Fruit fly (Drosophila melanogaster) whole organism, embryonic: ENCODE measurements around the gene Dok.
A peak's percentile ranks its signal among the peaks of the same experiment; 100 is the strongest.

ENCODE experiments used
- Aef1 ChIP-seq: fragments of 200-800 bp; sonication (Bioruptor generic); IDR thresholded peaks from 3 replicates; pipeline ENCODE4 v1.3.6; 2022; ENCODE audit warnings: missing biosample characterization, missing genetic modification characterization
- Atf6 ChIP-seq: fragments of 200-800 bp; sonication (Bioruptor generic); IDR thresholded peaks from 2 replicates; pipeline ENCODE4 v1.3.6; 2022; ENCODE audit warnings: missing biosample characterization, missing genetic modification characterization
- CG1024 ChIP-seq: fragments of 200-800 bp; sonication (Bioruptor generic); IDR thresholded peaks from 2 replicates; pipeline ENCODE4 v1.3.6; 2022; ENCODE audit warnings: missing biosample characterization, missing genetic modification characterization
- CG11695 ChIP-seq: fragments of 200-800 bp; sonication (Bioruptor generic); IDR thresholded peaks from 3 replicates; pipeline ENCODE4 v1.3.6; 2022; ENCODE audit warnings: missing biosample characterization, missing genetic modification characterization
- CG12659 ChIP-seq: fragments of 200-800 bp; sonication (Bioruptor generic); optimal IDR thresholded peaks from 3 replicates; lab custom pipeline; 2017; ENCODE audit warnings: mild to moderate bottlenecking, missing biosample characterization, missing genetic modification reagents, missing genetic modification characterization
- CG1602 ChIP-seq: fragments of 200-800 bp; sonication (Bioruptor generic); optimal IDR thresholded peaks from 3 replicates; lab custom pipeline; 2016; ENCODE audit warnings: missing biosample characterization, missing genetic modification characterization
- CG17612 ChIP-seq: fragments of 200-800 bp; sonication (Bioruptor generic); IDR thresholded peaks from 2 replicates; pipeline ENCODE4 v1.3.6; 2022; ENCODE audit warnings: missing biosample characterization, missing genetic modification characterization
- CG18764 ChIP-seq: fragments of 200-800 bp; sonication (Bioruptor generic); optimal IDR thresholded peaks from 3 replicates; lab custom pipeline; 2016; ENCODE audit warnings: missing biosample characterization, missing genetic modification characterization
- CG2120 ChIP-seq: fragments of 200-800 bp; sonication (Bioruptor generic); optimal IDR thresholded peaks from 3 replicates; lab custom pipeline; 2016; ENCODE audit warnings: missing biosample characterization, missing genetic modification characterization
- CG2202 ChIP-seq: fragments of 200-800 bp; sonication (Bioruptor generic); optimal IDR thresholded peaks from 2 replicates; lab custom pipeline; 2018; ENCODE audit warnings: missing biosample characterization, mild to moderate bottlenecking, missing genetic modification characterization
- CG2875 ChIP-seq: fragments of 200-800 bp; sonication (Bioruptor generic); optimal IDR thresholded peaks from 2 replicates; lab custom pipeline; 2017; ENCODE audit warnings: missing biosample characterization, mild to moderate bottlenecking, missing genetic modification characterization, missing genetic modification reagents
- CG3995 ChIP-seq: fragments of 200-800 bp; sonication (Bioruptor generic); optimal IDR thresholded peaks from 3 replicates; lab custom pipeline; 2016; ENCODE audit warnings: missing biosample characterization, missing genetic modification characterization
- CG6654 ChIP-seq: fragments of 200-800 bp; sonication (Bioruptor generic); optimal IDR thresholded peaks from 2 replicates; lab custom pipeline; 2017; ENCODE audit warnings: missing biosample characterization, mild to moderate bottlenecking, missing genetic modification characterization
- CG6765 ChIP-seq: fragments of 200-800 bp; sonication (Bioruptor generic); optimal IDR thresholded peaks from 3 replicates; lab custom pipeline; 2017; ENCODE audit warnings: missing biosample characterization, mild to moderate bottlenecking, missing genetic modification characterization
- CG6854 ChIP-seq: fragments of 200-800 bp; sonication (Bioruptor generic); optimal IDR thresholded peaks from 3 replicates; lab custom pipeline; 2017; ENCODE audit warnings: missing biosample characterization, mild to moderate bottlenecking, missing genetic modification characterization
- CG7372 ChIP-seq: fragments of 200-800 bp; sonication (Bioruptor generic); IDR thresholded peaks from 2 replicates; pipeline ENCODE4 v1.3.6; 2022; ENCODE audit warnings: missing biosample characterization, missing genetic modification characterization
- CG7556 ChIP-seq: fragments of 200-800 bp; sonication (Bioruptor generic); optimal IDR thresholded peaks from 2 replicates; lab custom pipeline; 2017; ENCODE audit warnings: missing biosample characterization, mild to moderate bottlenecking, missing genetic modification characterization
- CG7839 ChIP-seq: fragments of 200-800 bp; sonication (Bioruptor generic); optimal IDR thresholded peaks from 3 replicates; lab custom pipeline; 2018; ENCODE audit warnings: missing biosample characterization, mild to moderate bottlenecking, missing genetic modification characterization, moderate library complexity
- CG9817 ChIP-seq: fragments of 200-800 bp; sonication (Bioruptor generic); optimal IDR thresholded peaks from 2 replicates; lab custom pipeline; 2018; ENCODE audit warnings: missing biosample characterization, mild to moderate bottlenecking, missing genetic modification characterization, moderate library complexity
- D19A ChIP-seq: fragments of 200-800 bp; optimal IDR thresholded peaks from 3 replicates; lab custom pipeline; 2019; ENCODE audit warnings: missing biosample characterization, mild to moderate bottlenecking, missing genetic modification characterization, moderate library complexity
- Ets65A ChIP-seq: fragments of 200-800 bp; sonication (Bioruptor generic); peaks from one replicate; lab custom pipeline; 2016; ENCODE audit warnings: missing biosample characterization, missing genetic modification characterization
- Hey ChIP-seq: fragments of 200-800 bp; sonication (Bioruptor generic); optimal IDR thresholded peaks from 3 replicates; lab custom pipeline; 2018; ENCODE audit warnings: missing biosample characterization, mild to moderate bottlenecking, missing genetic modification characterization
- HmgZ ChIP-seq: fragments of 200-800 bp; sonication (Bioruptor generic); optimal IDR thresholded peaks from 2 replicates; lab custom pipeline; 2018; ENCODE audit warnings: missing biosample characterization, mild to moderate bottlenecking, missing genetic modification characterization
- Jarid2 ChIP-seq: fragments of 200-800 bp; sonication (Bioruptor generic); optimal IDR thresholded peaks from 3 replicates; lab custom pipeline; 2017; ENCODE audit warnings: mild to moderate bottlenecking, missing biosample characterization, missing genetic modification reagents, missing genetic modification characterization
- Kr ChIP-seq: fragments of 200-800 bp; sonication (Bioruptor generic); optimal IDR thresholded peaks from 2 replicates; lab custom pipeline; 2017; ENCODE audit warnings: missing biosample characterization, mild to moderate bottlenecking, missing genetic modification characterization
- Mrtf ChIP-seq: fragments of 200-800 bp; sonication (Bioruptor generic); IDR thresholded peaks from 3 replicates; pipeline ENCODE4 v1.3.6; 2022; ENCODE audit warnings: missing biosample characterization, missing genetic modification characterization
- Oli ChIP-seq: fragments of 200-800 bp; sonication (Bioruptor generic); optimal IDR thresholded peaks from 2 replicates; lab custom pipeline; 2018; ENCODE audit warnings: missing biosample characterization, mild to moderate bottlenecking, missing genetic modification characterization, moderate library complexity
- Opbp ChIP-seq: fragments of 200-800 bp; sonication (Bioruptor generic); IDR thresholded peaks from 3 replicates; pipeline ENCODE4 v1.3.6; 2022; ENCODE audit warnings: missing biosample characterization, missing genetic modification characterization; ENCODE audit not compliant: partially characterized antibody
- PHDP ChIP-seq: fragments of 200-800 bp; sonication (Bioruptor generic); optimal IDR thresholded peaks from 3 replicates; lab custom pipeline; 2018; ENCODE audit warnings: missing biosample characterization, mild to moderate bottlenecking, missing genetic modification characterization, moderate library complexity
- Pdp1 ChIP-seq, 2 experiments: fragments of 200-800 bp; sonication (Bioruptor generic); optimal IDR thresholded peaks; 3 replicates each; lab custom pipeline; 2016; ENCODE audit warnings: missing biosample characterization in 2 of 2, missing genetic modification characterization in 2 of 2, mild to moderate bottlenecking in 1 of 2, moderate library complexity in 1 of 2
- Taf1 ChIP-seq: fragments of 200-800 bp; sonication (Bioruptor generic); IDR thresholded peaks from 2 replicates; pipeline ENCODE4 v1.3.6; 2022; ENCODE audit warnings: missing biosample characterization, missing genetic modification characterization
- bab2 ChIP-seq: fragments of 200-800 bp; sonication (Bioruptor generic); optimal IDR thresholded peaks from 2 replicates; lab custom pipeline; 2016; ENCODE audit warnings: missing biosample characterization, missing genetic modification characterization
- bsh ChIP-seq, 2 experiments: fragments of 200-800 bp; sonication (Bioruptor generic); optimal IDR thresholded peaks; 2 replicates each; lab custom pipeline; 2017 to 2018; ENCODE audit warnings: mild to moderate bottlenecking in 2 of 2, missing biosample characterization in 2 of 2, missing genetic modification characterization in 2 of 2, moderate library complexity in 1 of 2
- cad ChIP-seq: fragments of >200 bp; optimal IDR thresholded peaks from 2 replicates; lab custom pipeline; 2017; ENCODE audit warnings: missing biosample characterization, missing genetic modification characterization
- crol ChIP-seq: fragments of 200-800 bp; sonication (Bioruptor generic); IDR thresholded peaks from 2 replicates; pipeline ENCODE4 v1.3.6; 2022; ENCODE audit warnings: missing biosample characterization, missing genetic modification characterization
- disco-r ChIP-seq: fragments of 200-800 bp; sonication (Bioruptor generic); optimal IDR thresholded peaks from 2 replicates; lab custom pipeline; 2016; ENCODE audit warnings: missing biosample characterization, missing genetic modification characterization
- gcm ChIP-seq: fragments of 200-800 bp; sonication (Bioruptor generic); optimal IDR thresholded peaks from 2 replicates; lab custom pipeline; 2019; ENCODE audit warnings: missing biosample characterization, mild to moderate bottlenecking, missing genetic modification characterization, moderate library complexity
- gcm2 ChIP-seq: fragments of 200-800 bp; sonication (Bioruptor generic); optimal IDR thresholded peaks from 2 replicates; lab custom pipeline; 2016; ENCODE audit warnings: missing biosample characterization, missing genetic modification characterization
- hb ChIP-seq: fragments of 200-800 bp; sonication (Bioruptor generic); IDR thresholded peaks from 3 replicates; pipeline ENCODE4 v1.3.6; 2022; ENCODE audit warnings: missing biosample characterization, missing genetic modification characterization; ENCODE audit not compliant: partially characterized antibody
- maf-S ChIP-seq: fragments of 200-800 bp; sonication (Bioruptor generic); optimal IDR thresholded peaks from 2 replicates; lab custom pipeline; 2016; ENCODE audit warnings: missing biosample characterization, missing genetic modification characterization
- org-1 ChIP-seq: fragments of 200-800 bp; sonication (Bioruptor generic); optimal IDR thresholded peaks from 2 replicates; lab custom pipeline; 2017; ENCODE audit warnings: missing biosample characterization, missing genetic modification characterization
- pros ChIP-seq: fragments of 200-800 bp; sonication (Bioruptor generic); optimal IDR thresholded peaks from 3 replicates; lab custom pipeline; 2019; ENCODE audit warnings: missing biosample characterization, mild to moderate bottlenecking, missing genetic modification characterization, moderate library complexity
- pum ChIP-seq: fragments of 200-800 bp; sonication (Bioruptor generic); optimal IDR thresholded peaks from 2 replicates; lab custom pipeline; 2016; ENCODE audit warnings: missing biosample characterization, missing genetic modification characterization
- shn ChIP-seq: fragments of 200-800 bp; sonication (Bioruptor generic); optimal IDR thresholded peaks from 3 replicates; lab custom pipeline; 2016; ENCODE audit warnings: missing biosample characterization, missing genetic modification characterization
- sisA ChIP-seq: fragments of 200-800 bp; sonication (Bioruptor generic); IDR thresholded peaks from 2 replicates; pipeline ENCODE4 v1.3.6; 2022; ENCODE audit warnings: missing biosample characterization, missing genetic modification characterization
- stwl ChIP-seq: fragments of 200-800 bp; sonication (Bioruptor generic); optimal IDR thresholded peaks from 3 replicates; lab custom pipeline; 2018; ENCODE audit warnings: missing biosample characterization, mild to moderate bottlenecking, missing genetic modification characterization, moderate library complexity
- tll ChIP-seq, 2 experiments: fragments of 200-800 bp in 1 of 2; fragments of >200 bp in 1 of 2; sonication (Bioruptor generic) in 1 of 2; optimal IDR thresholded peaks; 2 replicates each; lab custom pipeline; 2017 to 2019; ENCODE audit warnings: missing biosample characterization in 2 of 2, missing genetic modification characterization in 2 of 2, mild to moderate bottlenecking in 1 of 2, moderate library complexity in 1 of 2
- trem ChIP-seq: fragments of 200-800 bp; optimal IDR thresholded peaks from 3 replicates; lab custom pipeline; 2019; ENCODE audit warnings: missing biosample characterization, mild to moderate bottlenecking, missing genetic modification characterization, moderate library complexity
- unc-4 ChIP-seq: fragments of 200-800 bp; sonication (Bioruptor generic); IDR thresholded peaks from 2 replicates; pipeline ENCODE4 v1.3.6; 2022; ENCODE audit warnings: missing biosample characterization, missing genetic modification characterization; ENCODE audit not compliant: partially characterized antibody
- wdn ChIP-seq: fragments of 200-800 bp; sonication (Bioruptor generic); IDR thresholded peaks from 2 replicates; pipeline ENCODE4 v1.3.6; 2022; ENCODE audit warnings: missing biosample characterization, missing genetic modification characterization
- zfh1 ChIP-seq: fragments of 200-800 bp; sonication (Bioruptor generic); IDR thresholded peaks from 3 replicates; pipeline ENCODE4 v1.3.6; 2022; ENCODE audit warnings: missing biosample characterization, missing genetic modification characterization

Gene Dok

dm6 chrX:7333298-7333743, 9.3 kb downstream of the Dok start (continued):
- TF ChIP-seq Hey (tag; lab: Kevin White, UChicago) (peak; percentile 17), CG17612 (GFP tag; lab: Robert Waterston, UW) (no peak), CG7372 (GFP tag; lab: Robert Waterston, UW) (no peak), Mrtf (GFP tag; lab: Robert Waterston, UW) (no peak), pum (GFP tag; lab: Kevin White, UChicago) (peak; percentile 32), CG1024 (peak; percentile 62; the same call in 1 of the 2 replicates), CG2120 (GFP tag; lab: Kevin White, UChicago) (no peak), Opbp (GFP tag; lab: Robert Waterston, UW) (no peak), CG18764 (GFP tag; lab: Kevin White, UChicago) (no peak), bsh (GFP tag; optimal IDR thresholded peaks at IDR 0.05; lab: Kevin White, UChicago) (peak in 1 of 2 experiments; percentile 42), CG1602 (GFP tag; lab: Kevin White, UChicago) (peak; percentile 14), maf-S (GFP tag; lab: Kevin White, UChicago) (peak; percentile 31), CG9817 (tag; lab: Kevin White, UChicago) (no peak), disco-r (GFP tag; lab: Kevin White, UChicago) (no peak), CG2875 (GFP tag; lab: Kevin White, UChicago) (peak; percentile 57), CG7839 (tag; lab: Kevin White, UChicago) (no peak), wdn (GFP tag; lab: Robert Waterston, UW) (peak; percentile 38; the same call in 1 of the 2 replicates), CG3995 (GFP tag; lab: Kevin White, UChicago) (no peak), tll (GFP tag; optimal IDR thresholded peaks at IDR 0.05; lab: Kevin White, UChicago) (peak in 1 of 2 experiments; percentile 51), pros (no peak), Ets65A (GFP tag; lab: Kevin White, UChicago) (no peak), org-1 (GFP tag; lab: Kevin White, UChicago) (peak; percentile 51), HmgZ (peak; percentile 53), gcm2 (no peak), zfh1 (GFP tag; lab: Robert Waterston, UW) (peak; percentile 20; the same call in 1 of the 3 replicates), CG6654 (peak; percentile 93), Aef1 (GFP tag; lab: Robert Waterston, UW) (no peak), CG12659 (peak; percentile 1), trem (tag; lab: Kevin White, UChicago) (no peak), Atf6 (GFP tag; lab: Robert Waterston, UW) (peak; percentile 54; the same call in 1 of the 2 replicates), stwl (peak; percentile 18), hb (GFP tag; lab: Robert Waterston, UW) (no peak), bab2 (GFP tag; lab: Kevin White, UChicago) (peak; percentile 42), crol (GFP tag; lab: Robert Waterston, UW) (no peak), CG7556 (GFP tag; lab: Kevin White, UChicago) (no peak), Oli (tag; lab: Kevin White, UChicago) (no peak), gcm (GFP tag; lab: Kevin White, UChicago) (no peak), Taf1 (GFP tag; lab: Robert Waterston, UW) (no peak), CG2202 (tag; lab: Kevin White, UChicago) (peak; percentile 40), shn (no peak), CG11695 (GFP tag; lab: Robert Waterston, UW) (peak; percentile 58; the same call in 2 of the 3 replicates), Jarid2 (GFP tag; lab: Kevin White, UChicago) (peak; percentile 6), unc-4 (GFP tag; lab: Robert Waterston, UW) (no peak), PHDP (tag; lab: Kevin White, UChicago) (no peak), sisA (GFP tag; lab: Robert Waterston, UW) (no peak), Pdp1 (GFP tag; optimal IDR thresholded peaks at IDR 0.05; lab: Kevin White, UChicago) (peak in 1 of 2 experiments; percentile 61), Kr (GFP tag; lab: Kevin White, UChicago) (no peak), D19A (tag; lab: Kevin White, UChicago) (no peak), cad (peak; percentile 41), CG6765 (GFP tag; lab: Kevin White, UChicago) (no peak), CG6854 (GFP tag; lab: Kevin White, UChicago) (peak; percentile 8)
